Worm (Caenorhabditis elegans): ENCODE results near the gene cyp-13A4.

DNA sequence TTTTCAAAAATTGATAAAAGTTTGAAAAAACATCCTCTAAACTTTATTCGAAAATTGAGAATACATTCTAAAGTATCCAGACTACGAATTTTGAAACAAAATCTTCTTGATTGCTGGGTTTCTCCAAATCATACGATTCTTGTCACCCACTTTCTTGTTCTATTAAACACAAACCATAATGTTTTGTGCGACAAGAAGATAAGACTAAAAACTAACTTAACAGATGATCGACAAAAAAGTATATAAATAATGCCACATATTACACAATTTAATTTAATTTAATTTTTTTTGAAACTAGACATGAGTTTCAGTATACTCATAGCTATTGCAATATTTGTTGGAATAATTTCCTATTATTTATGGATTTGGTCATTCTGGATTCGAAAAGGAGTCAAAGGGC is 5.8 kb upstream of the cyp-13A4 start, which contains the start of gene cyp-13A7:
- TF ChIP-seq F37D6.2 (tag; optimal IDR thresholded peaks at IDR 0.05) (no peak), unc-39 (tag; optimal IDR thresholded peaks at IDR 0.05) (no peak), nhr-11 (tag; optimal IDR thresholded peaks at IDR 0.05) (no peak), duxl-1 (tag; optimal IDR thresholded peaks at IDR 0.05; ENCODE audit: poor library complexity) (no peak), mdt-29 (GFP tag; IDR thresholded peaks at IDR 0.05) (no peak), R02D3.7 (tag; optimal IDR thresholded peaks at IDR 0.05) (no peak), snpc-4 (tag; optimal IDR thresholded peaks at IDR 0.05) (no peak), unc-62 (GFP tag; optimal IDR thresholded peaks at IDR 0.05 in 1 of 2) (no peak), unc-62 (tag; optimal IDR thresholded peaks at IDR 0.05) (no peak), hlh-30 (tag; optimal IDR thresholded peaks at IDR 0.05; ENCODE audit: insufficient read depth) (no peak), lin-15B (tag; optimal IDR thresholded peaks at IDR 0.05) (no peak)
